Worm (Caenorhabditis elegans): ENCODE results near the gene best-1.

DNA sequence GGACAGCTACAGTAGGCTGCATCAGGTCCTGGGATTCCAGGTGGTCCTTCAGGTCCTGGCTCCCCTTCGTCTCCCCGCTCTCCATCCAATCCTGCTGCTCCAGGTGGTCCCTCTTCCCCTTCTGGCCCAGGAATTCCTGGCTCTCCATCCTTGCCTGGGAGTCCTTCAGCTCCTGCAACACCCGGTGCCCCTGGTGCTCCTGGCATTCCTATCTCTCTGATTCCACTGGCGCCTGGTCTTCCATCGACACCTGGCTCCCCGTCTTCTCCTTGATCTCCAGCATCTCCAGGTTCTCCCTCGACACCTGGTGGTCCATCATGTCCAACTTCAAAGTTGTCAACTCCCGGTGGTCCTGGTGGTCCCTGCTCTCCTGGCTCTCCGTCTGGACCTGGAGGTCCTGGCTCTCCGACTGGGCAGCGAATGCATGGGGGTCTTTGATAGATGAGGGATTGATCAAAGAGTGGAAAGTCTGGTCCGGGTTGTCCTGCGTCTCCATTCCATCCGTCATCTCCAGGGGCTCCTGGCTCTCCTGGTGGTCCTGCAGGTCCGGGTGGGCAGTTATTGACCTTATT lies 19.8 kb downstream of the best-1 start:
- no peak for TF ChIP-seq ztf-11 (tag; optimal IDR thresholded peaks at IDR 0.05)
- TF ChIP-seq ces-1 (GFP tag; optimal IDR thresholded peaks at IDR 0.05), result no peak
- no peak for TF ChIP-seq elt-3 (tag; optimal IDR thresholded peaks at IDR 0.05)
- TF ChIP-seq mab-5 (tag; optimal IDR thresholded peaks at IDR 0.05), result no peak
- no peak for TF ChIP-seq bed-3 (GFP tag; optimal IDR thresholded peaks at IDR 0.05)
- no peak for TF ChIP-seq M03D4.4 (tag; optimal IDR thresholded peaks at IDR 0.05)
- TF ChIP-seq sem-2 (GFP tag; optimal IDR thresholded peaks at IDR 0.05), result no peak
- TF ChIP-seq unc-62 (GFP tag; optimal IDR thresholded peaks at IDR 0.05), result no peak
- no peak for TF ChIP-seq nhr-76 (tag; optimal IDR thresholded peaks at IDR 0.05)
- TF ChIP-seq ceh-43 (GFP tag; optimal IDR thresholded peaks at IDR 0.05), result no peak

All from whole organism, mixed stage, embryonic.